Fruit fly (Drosophila melanogaster) whole organism, pupa: ENCODE data around the gene CG6931.

Source experiments
- CG10348 ChIP-seq: fragments of 200-800 bp; sonication (Bioruptor generic); IDR thresholded peaks from 2 replicates; pipeline ENCODE4 v1.3.6; 2022; ENCODE audit warnings: missing biosample characterization, missing genetic modification characterization
- CG12605 ChIP-seq: fragments of 200-800 bp; sonication (Bioruptor generic); IDR thresholded peaks from 2 replicates; pipeline ENCODE4 v1.3.6; 2022; ENCODE audit warnings: missing biosample characterization, missing genetic modification characterization
- CG13204 ChIP-seq: fragments of 200-800 bp; sonication (Bioruptor generic); optimal IDR thresholded peaks from 2 replicates; lab custom pipeline; 2018; ENCODE audit warnings: missing biosample characterization, mild to moderate bottlenecking, missing genetic modification characterization, moderate library complexity
- CG14655 ChIP-seq: fragments of 200-800 bp; sonication (Bioruptor generic); optimal IDR thresholded peaks from 3 replicates; lab custom pipeline; 2017; ENCODE audit warnings: mild to moderate bottlenecking, missing biosample characterization, missing genetic modification reagents, missing genetic modification characterization
- CG15710 ChIP-seq: fragments of 200-800 bp; sonication (Bioruptor generic); optimal IDR thresholded peaks from 2 replicates; lab custom pipeline; 2018; ENCODE audit warnings: missing biosample characterization, mild to moderate bottlenecking, missing genetic modification characterization, moderate library complexity
- CG17806 ChIP-seq: fragments of 200-800 bp; sonication (Bioruptor generic); optimal IDR thresholded peaks from 2 replicates; lab custom pipeline; 2018; ENCODE audit warnings: missing biosample characterization, mild to moderate bottlenecking, missing genetic modification characterization, moderate library complexity
- CG32121 ChIP-seq: fragments of 200-800 bp; sonication (Bioruptor generic); IDR thresholded peaks from 2 replicates; pipeline ENCODE4 v1.3.6; 2022; ENCODE audit warnings: missing biosample characterization, missing genetic modification characterization
- CG34367 ChIP-seq: fragments of 200-800 bp; sonication (Bioruptor generic); optimal IDR thresholded peaks from 2 replicates; lab custom pipeline; 2018; ENCODE audit warnings: missing biosample characterization, mild to moderate bottlenecking, missing genetic modification characterization
- CG4496 ChIP-seq: fragments of 200-800 bp; sonication (Bioruptor generic); IDR thresholded peaks from 3 replicates; pipeline ENCODE4 v1.3.6; 2022; ENCODE audit warnings: missing biosample characterization, missing genetic modification characterization
- CG8159 ChIP-seq: fragments of 200-800 bp; sonication (Bioruptor generic); optimal IDR thresholded peaks from 3 replicates; lab custom pipeline; 2018; ENCODE audit warnings: missing biosample characterization, mild to moderate bottlenecking, missing genetic modification characterization, moderate library complexity
- CG8301 ChIP-seq: fragments of 200-800 bp; sonication (Bioruptor generic); optimal IDR thresholded peaks from 2 replicates; lab custom pipeline; 2018; ENCODE audit warnings: missing biosample characterization, mild to moderate bottlenecking, missing genetic modification characterization
- CG9948 ChIP-seq: fragments of 200-800 bp; sonication (Bioruptor generic); optimal IDR thresholded peaks from 2 replicates; lab custom pipeline; 2018; ENCODE audit warnings: missing biosample characterization, mild to moderate bottlenecking, missing genetic modification characterization, moderate library complexity
- D1 ChIP-seq: fragments of 200-800 bp; sonication (Bioruptor generic); optimal IDR thresholded peaks from 2 replicates; lab custom pipeline; 2018; ENCODE audit warnings: missing biosample characterization, mild to moderate bottlenecking, missing genetic modification characterization, moderate library complexity
- EcR ChIP-seq: fragments of 200-800 bp; sonication (Bioruptor generic); optimal IDR thresholded peaks from 3 replicates; lab custom pipeline; 2019; ENCODE audit warnings: missing biosample characterization, missing genetic modification characterization, mild to moderate bottlenecking, moderate library complexity, missing genetic modification reagents
- Ets98B ChIP-seq: fragments of 200-800 bp; sonication (Bioruptor generic); IDR thresholded peaks from 2 replicates; pipeline ENCODE4 v1.3.6; 2022; ENCODE audit warnings: missing biosample characterization, missing genetic modification characterization
- Pif1A ChIP-seq: fragments of 200-800 bp; sonication (Bioruptor generic); optimal IDR thresholded peaks from 3 replicates; lab custom pipeline; 2016; ENCODE audit warnings: missing biosample characterization, missing genetic modification characterization
- Pif1B ChIP-seq: fragments of 200-800 bp; sonication (Bioruptor generic); optimal IDR thresholded peaks from 3 replicates; lab custom pipeline; 2016; ENCODE audit warnings: missing biosample characterization, missing genetic modification characterization
- Snoo ChIP-seq: fragments of 200-800 bp; sonication (Bioruptor generic); optimal IDR thresholded peaks from 3 replicates; lab custom pipeline; 2017; ENCODE audit warnings: missing biosample characterization, mild to moderate bottlenecking, missing genetic modification characterization, inconsistent platforms
- fd96Ca ChIP-seq: fragments of 200-800 bp; sonication (Bioruptor generic); IDR thresholded peaks from 3 replicates; pipeline ENCODE4 v1.3.6; 2022; ENCODE audit warnings: missing biosample characterization, missing genetic modification characterization
- gl ChIP-seq: fragments of 200-800 bp; sonication (Bioruptor generic); optimal IDR thresholded peaks from 2 replicates; lab custom pipeline; 2018; ENCODE audit warnings: missing biosample characterization, mild to moderate bottlenecking, missing genetic modification characterization
- rn ChIP-seq: fragments of 200-800 bp; sonication (Bioruptor generic); IDR thresholded peaks from 2 replicates; pipeline ENCODE4 v1.3.6; 2022; ENCODE audit warnings: missing biosample characterization, missing genetic modification characterization

Gene CG6931

dm6 chr3L:11990436-11990835 lies at the start of gene CG6931:
Gene CG6931, plus strand, starts transcription at chr3L:11990736.
- TF ChIP-seq CG32121 (GFP tag; lab: Robert Waterston, UW) = no peak
- no peak for TF ChIP-seq Snoo (tag; lab: Kevin White, UChicago)
- no peak for TF ChIP-seq Pif1B (GFP tag; lab: Kevin White, UChicago)
- TF ChIP-seq gl (tag; lab: Kevin White, UChicago) = no peak
- TF ChIP-seq CG12605 (GFP tag; lab: Robert Waterston, UW) = no peak
- no peak for TF ChIP-seq CG8301 (tag; lab: Kevin White, UChicago)
- no peak for TF ChIP-seq Ets98B (GFP tag; lab: Robert Waterston, UW)
- TF ChIP-seq CG15710 (tag; lab: Kevin White, UChicago) = no peak
- no peak for TF ChIP-seq fd96Ca (GFP tag; lab: Robert Waterston, UW)
- TF ChIP-seq CG10348 (GFP tag; lab: Robert Waterston, UW) = no peak
- TF ChIP-seq CG14655 (GFP tag; lab: Kevin White, UChicago) = no peak
- no peak for TF ChIP-seq D1 (tag; lab: Kevin White, UChicago)
- no peak for TF ChIP-seq EcR (GFP tag; lab: Kevin White, UChicago)
- no peak for TF ChIP-seq CG9948
- no peak for TF ChIP-seq CG34367
- no peak for TF ChIP-seq CG13204 (GFP tag; lab: Kevin White, UChicago)
- TF ChIP-seq CG17806 (tag; lab: Kevin White, UChicago) = no peak
- no peak for TF ChIP-seq rn (GFP tag; lab: Robert Waterston, UW)
- no peak for TF ChIP-seq Pif1A (GFP tag; lab: Kevin White, UChicago)

- TF ChIP-seq gl (tag; lab: Kevin White, UChicago) (no peak), Snoo (tag; lab: Kevin White, UChicago) (no peak), CG10348 (GFP tag; lab: Robert Waterston, UW) (no peak), CG12605 (GFP tag; lab: Robert Waterston, UW) (no peak), Ets98B (GFP tag; lab: Robert Waterston, UW) (no peak), CG34367 (no peak), Pif1A (GFP tag; lab: Kevin White, UChicago) (no peak), rn (GFP tag; lab: Robert Waterston, UW) (no peak), D1 (tag; lab: Kevin White, UChicago) (no peak), CG15710 (tag; lab: Kevin White, UChicago) (no peak), CG8301 (tag; lab: Kevin White, UChicago) (no peak), CG17806 (tag; lab: Kevin White, UChicago) (no peak)
- TF ChIP-seq, all 21 proteins: peak for 0
Measured at dm6 chr3L:11941612-11942011, 48.9 kb upstream of the CG6931 start, which contains the start of gene Rpt4R. Gene Rpt4R, plus strand, starts transcription at chr3L:11941912.

dm6 chr3L:11944752-11945151 lies 45.8 kb upstream of the CG6931 start, which contains the start of gene CG5883:
Gene CG5883, minus strand, starts transcription at chr3L:11944852.
- no peak for TF ChIP-seq CG12605 (GFP tag; lab: Robert Waterston, UW)

- TF ChIP-seq Pif1B (GFP tag; lab: Kevin White, UChicago) = no peak
- no peak for TF ChIP-seq Pif1A (GFP tag; lab: Kevin White, UChicago)
- TF ChIP-seq CG4496 = no peak
- TF ChIP-seq CG12605 (GFP tag; lab: Robert Waterston, UW) = no peak
- no peak for TF ChIP-seq EcR (GFP tag; lab: Kevin White, UChicago)
- TF ChIP-seq Snoo (tag; lab: Kevin White, UChicago) = no peak
- no peak for TF ChIP-seq Ets98B (GFP tag; lab: Robert Waterston, UW)
- TF ChIP-seq CG14655 (GFP tag; lab: Kevin White, UChicago) = no peak
Measured at dm6 chr3L:11947357-11947756, 43.2 kb upstream of the CG6931 start, which contains the start of gene CG7252. Gene CG7252, plus strand, starts transcription at chr3L:11947675.

- TF ChIP-seq CG32121 (GFP tag; lab: Robert Waterston, UW) (no peak), EcR (GFP tag; lab: Kevin White, UChicago) (no peak), CG13204 (GFP tag; lab: Kevin White, UChicago) (no peak), gl (tag; lab: Kevin White, UChicago) (no peak), CG14655 (GFP tag; lab: Kevin White, UChicago) (no peak), Snoo (tag; lab: Kevin White, UChicago) (no peak), CG34367 (no peak)
Measured at dm6 chr3L:11949539-11949938, 41.0 kb upstream of the CG6931 start, which contains the start of gene CG17826. Gene CG17826, plus strand, starts transcription at chr3L:11949839.

- TF ChIP-seq CG32121 (GFP tag; lab: Robert Waterston, UW) = no peak
- TF ChIP-seq Snoo (tag; lab: Kevin White, UChicago) = no peak
- TF ChIP-seq CG13204 (GFP tag; lab: Kevin White, UChicago) = no peak
- TF ChIP-seq CG9948 = no peak
- TF ChIP-seq CG8159 (tag; lab: Kevin White, UChicago) = no peak
- TF ChIP-seq fd96Ca (GFP tag; lab: Robert Waterston, UW) = no peak
Measured at dm6 chr3L:11953217-11953616, 37.3 kb upstream of the CG6931 start, which contains the start of gene obst-G. Gene obst-G, minus strand, starts transcription at chr3L:11953317.

- no peak for TF ChIP-seq Pif1B (GFP tag; lab: Kevin White, UChicago)
- TF ChIP-seq CG12605 (GFP tag; lab: Robert Waterston, UW) = no peak
- TF ChIP-seq CG14655 (GFP tag; lab: Kevin White, UChicago) = no peak
- TF ChIP-seq CG9948 = no peak
- no peak for TF ChIP-seq CG34367
- TF ChIP-seq CG8159 (tag; lab: Kevin White, UChicago) = no peak
- no peak for TF ChIP-seq CG32121 (GFP tag; lab: Robert Waterston, UW)
- no peak for TF ChIP-seq gl (tag; lab: Kevin White, UChicago)
- no peak for TF ChIP-seq CG15710 (tag; lab: Kevin White, UChicago)
- TF ChIP-seq CG17806 (tag; lab: Kevin White, UChicago) = no peak
- TF ChIP-seq CG13204 (GFP tag; lab: Kevin White, UChicago) = no peak
- no peak for TF ChIP-seq fd96Ca (GFP tag; lab: Robert Waterston, UW)
- TF ChIP-seq rn (GFP tag; lab: Robert Waterston, UW) = no peak
- TF ChIP-seq Pif1A (GFP tag; lab: Kevin White, UChicago) = no peak
- no peak for TF ChIP-seq CG4496
- TF ChIP-seq Snoo (tag; lab: Kevin White, UChicago) = no peak
- TF ChIP-seq D1 (tag; lab: Kevin White, UChicago) = no peak
- no peak for TF ChIP-seq CG10348 (GFP tag; lab: Robert Waterston, UW)
Measured at dm6 chr3L:11953783-11954182, 36.8 kb upstream of the CG6931 start, which contains the start of gene CG7248. Gene CG7248, plus strand, starts transcription at chr3L:11954083.
